Worm (Caenorhabditis elegans) whole organism, L3 larva: ENCODE measurements around the gene F56D6.6.

ENCODE experiments used
- aly-2 ChIP-seq: fragments of 150-350 bp; optimal IDR thresholded peaks from 2 replicates; lab custom pipeline; 2014; ENCODE audit warnings: missing biosample characterization, missing genetic modification characterization
- ama-1 ChIP-seq: fragments of 150-350 bp; optimal IDR thresholded peaks from 2 replicates; lab custom pipeline; 2018
- fkh-10 ChIP-seq: sonication (generic microtip); optimal IDR thresholded peaks from 2 replicates; lab custom pipeline; 2017; ENCODE audit warnings: missing biosample characterization, missing genetic modification reagents, missing genetic modification characterization
- jun-1 ChIP-seq: fragments of 150-350 bp; optimal IDR thresholded peaks from 2 replicates; lab custom pipeline; 2014; ENCODE audit warnings: missing biosample characterization, missing genetic modification reagents, missing genetic modification characterization
- nhr-11 ChIP-seq: fragments of 150-350 bp; optimal IDR thresholded peaks from 2 replicates; lab custom pipeline; 2014; ENCODE audit warnings: missing biosample characterization, missing genetic modification characterization
- nhr-12 ChIP-seq: fragments of 150-350 bp; optimal IDR thresholded peaks from 2 replicates; lab custom pipeline; 2014; ENCODE audit warnings: missing biosample characterization, missing genetic modification characterization
- nhr-237 ChIP-seq: fragments of 150-350 bp; optimal IDR thresholded peaks from 2 replicates; lab custom pipeline; 2014; ENCODE audit warnings: missing biosample characterization, missing genetic modification characterization
- nhr-76 ChIP-seq: fragments of 150-350 bp; sonication (generic microtip); optimal IDR thresholded peaks from 5 replicates; lab custom pipeline; 2014; ENCODE audit warnings: missing biosample characterization, missing genetic modification characterization
- snpc-4 ChIP-seq: fragments of 150-350 bp; optimal IDR thresholded peaks from 2 replicates; lab custom pipeline; 2014; ENCODE audit warnings: missing biosample characterization, missing genetic modification characterization
- unc-39 ChIP-seq: sonication (generic microtip); optimal IDR thresholded peaks from 4 replicates; lab custom pipeline; 2017; ENCODE audit warnings: missing biosample characterization, missing genetic modification characterization
- unc-62 ChIP-seq: fragments of 150-350 bp; sonication (generic microtip); optimal IDR thresholded peaks from 4 replicates; lab custom pipeline; 2014; ENCODE audit warnings: missing biosample characterization, missing genetic modification reagents, missing genetic modification characterization
- zag-1 ChIP-seq: fragments of 150-350 bp; optimal IDR thresholded peaks from 2 replicates; lab custom pipeline; 2014; ENCODE audit warnings: missing biosample characterization, missing genetic modification characterization
- ztf-4 ChIP-seq: fragments of 150-350 bp; optimal IDR thresholded peaks from 2 replicates; lab custom pipeline; 2014; ENCODE audit warnings: missing biosample characterization, missing genetic modification characterization

DNA sequence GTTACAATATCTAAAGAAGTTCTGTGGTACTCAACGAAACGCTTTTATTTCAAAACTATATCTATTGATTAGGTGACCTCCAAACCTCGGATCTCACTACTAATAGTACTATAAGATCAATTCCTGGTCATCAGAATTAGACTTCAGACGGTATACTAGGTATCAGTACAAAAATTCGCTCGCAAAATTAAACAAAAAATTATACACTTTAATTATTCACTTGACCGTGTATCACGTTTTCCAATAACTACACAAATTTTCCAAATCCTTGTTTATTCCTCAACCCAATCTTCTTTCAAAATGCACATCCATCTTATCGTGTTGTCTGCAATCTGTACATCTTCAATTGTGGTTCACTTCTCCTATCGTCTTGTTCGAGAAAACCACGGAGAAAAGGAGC is 15.1 kb downstream of the F56D6.6 start, which contains the start of gene F56D6.23:
- TF ChIP-seq ztf-4 (tag; lab: Kevin White, UChicago) = no peak
- no peak for TF ChIP-seq nhr-11 (tag; lab: Kevin White, UChicago)
- TF ChIP-seq jun-1 (tag; lab: Kevin White, UChicago) = no peak
- TF ChIP-seq aly-2 (tag; lab: Kevin White, UChicago) = no peak
- TF ChIP-seq ama-1 (lab: Kevin White, UChicago) = no peak
- no peak for TF ChIP-seq zag-1 (tag; lab: Kevin White, UChicago)
- TF ChIP-seq nhr-237 = no peak
- TF ChIP-seq fkh-10 = no peak
- TF ChIP-seq nhr-76 (tag; lab: Kevin White, UChicago) = no peak
- no peak for TF ChIP-seq unc-39 (tag; lab: Kevin White, UChicago)
- no peak for TF ChIP-seq snpc-4 (tag; lab: Kevin White, UChicago)
- TF ChIP-seq unc-62 = no peak
- TF ChIP-seq nhr-12 (tag; lab: Kevin White, UChicago) = no peak
